Worm (Caenorhabditis elegans) whole organism, L4 larva: Measurements from ENCODE around the gene C02B8.6.

Experiments used
- F10B5.3 ChIP-seq: sonication (generic microtip); optimal IDR thresholded peaks from 2 replicates; lab custom pipeline; 2016; ENCODE audit warnings: mild to moderate bottlenecking, missing genetic modification characterization, missing compliant biosample characterization
- F26F4.8 ChIP-seq: fragments of 200-800 bp; sonication (Bioruptor generic); conservative IDR thresholded peaks from 2 replicates; pipeline ENCODE4 v1.3.6; 2022; ENCODE audit warnings: missing genetic modification characterization, missing compliant biosample characterization
- F44E2.7 ChIP-seq: fragments of 200-800 bp; sonication (Bioruptor generic); IDR thresholded peaks from 2 replicates; pipeline ENCODE4 v2.1.2; 2022; ENCODE audit warnings: missing genetic modification characterization, missing compliant biosample characterization
- R02D3.7 ChIP-seq: fragments of 150-350 bp; sonication (generic microtip); optimal IDR thresholded peaks from 3 replicates; lab custom pipeline; 2014; ENCODE audit warnings: missing biosample characterization, missing genetic modification characterization
- T20F7.1 ChIP-seq: fragments of 200-800 bp; sonication (Bioruptor generic); optimal IDR thresholded peaks from 2 replicates; lab custom pipeline; 2018; ENCODE audit warnings: mild to moderate bottlenecking, missing genetic modification characterization, missing compliant biosample characterization
- Y105C5A.15 ChIP-seq: fragments of 200-800 bp; sonication (Bioruptor generic); IDR thresholded peaks from 2 replicates; pipeline ENCODE4 v1.3.6; 2022; ENCODE audit warnings: missing genetic modification characterization, missing compliant biosample characterization
- ZK546.5 ChIP-seq, 2 experiments: sonication (generic microtip); optimal IDR thresholded peaks; 2 replicates each; lab custom pipeline; 2017; ENCODE audit warnings: missing biosample characterization in 2 of 2, missing genetic modification characterization in 2 of 2
- ama-1 ChIP-seq: fragments of 150-350 bp; optimal IDR thresholded peaks from 2 replicates; lab custom pipeline; 2014; ENCODE audit warnings: inconsistent platforms, mixed read lengths
- arid-1 ChIP-seq: fragments of 200-800 bp; sonication (Bioruptor generic); conservative IDR thresholded peaks from 2 replicates; pipeline ENCODE4 v1.3.6; 2022; ENCODE audit warnings: missing genetic modification reagents, missing genetic modification characterization, missing compliant biosample characterization
- attf-4 ChIP-seq: sonication (generic microtip); optimal IDR thresholded peaks from 3 replicates; lab custom pipeline; 2017; ENCODE audit warnings: missing biosample characterization, missing genetic modification characterization
- ceh-82 ChIP-seq: sonication (generic microtip); optimal IDR thresholded peaks from 2 replicates; lab custom pipeline; 2017; ENCODE audit warnings: missing biosample characterization, missing genetic modification characterization
- ces-1 ChIP-seq: fragments of 150-350 bp; sonication (generic microtip); optimal IDR thresholded peaks from 4 replicates; lab custom pipeline; 2014; ENCODE audit warnings: missing biosample characterization, missing genetic modification reagents, missing genetic modification characterization
- cey-2 ChIP-seq: sonication (generic microtip); optimal IDR thresholded peaks from 3 replicates; lab custom pipeline; 2017; ENCODE audit warnings: missing genetic modification characterization, mild to moderate bottlenecking, missing compliant biosample characterization, antibody characterized with exemption, borderline replicate concordance; ENCODE audit not compliant: insufficient read depth
- daf-12 ChIP-seq: fragments of 150-350 bp; optimal IDR thresholded peaks from 2 replicates; lab custom pipeline; 2014; ENCODE audit warnings: missing biosample characterization, missing genetic modification reagents, missing genetic modification characterization
- daf-8 ChIP-seq: fragments of 200-800 bp; sonication (Bioruptor generic); IDR thresholded peaks from 2 replicates; pipeline ENCODE4 v1.3.6; 2022; ENCODE audit warnings: missing genetic modification characterization, missing compliant biosample characterization
- dmd-9 ChIP-seq: fragments of 200-800 bp; sonication (Bioruptor generic); IDR thresholded peaks from 2 replicates; pipeline ENCODE4 v1.3.6; 2022; ENCODE audit warnings: missing genetic modification reagents, missing genetic modification characterization, missing compliant biosample characterization
- dpl-1 ChIP-seq: fragments of 150-350 bp; optimal IDR thresholded peaks from 2 replicates; lab custom pipeline; 2014; ENCODE audit warnings: missing biosample characterization, missing genetic modification reagents, missing genetic modification characterization
- egl-27 ChIP-seq: sonication (generic microtip); optimal IDR thresholded peaks from 3 replicates; lab custom pipeline; 2017; ENCODE audit warnings: missing biosample characterization, missing genetic modification reagents, missing genetic modification characterization
- egl-43 ChIP-seq: fragments of 200-800 bp; sonication (Bioruptor generic); IDR thresholded peaks from 2 replicates; pipeline ENCODE4 v1.3.6; 2022; ENCODE audit warnings: missing genetic modification reagents, missing genetic modification characterization, missing compliant biosample characterization
- fkh-10 ChIP-seq: fragments of 150-350 bp; optimal IDR thresholded peaks from 2 replicates; lab custom pipeline; 2014; ENCODE audit warnings: missing biosample characterization, missing genetic modification reagents, missing genetic modification characterization
- fos-1 ChIP-seq: fragments of 150-350 bp; optimal IDR thresholded peaks from 2 replicates; lab custom pipeline; 2014; ENCODE audit warnings: missing biosample characterization, missing genetic modification characterization
- hlh-11 ChIP-seq: fragments of 200-800 bp; sonication (Bioruptor generic); optimal IDR thresholded peaks from 2 replicates; lab custom pipeline; 2018; ENCODE audit warnings: mild to moderate bottlenecking, missing genetic modification characterization, missing compliant biosample characterization
- hmg-1.1 ChIP-seq: fragments of 200-800 bp; sonication (Bioruptor generic); IDR thresholded peaks from 2 replicates; pipeline ENCODE4 v1.3.6; 2022; ENCODE audit warnings: missing genetic modification reagents, missing genetic modification characterization, missing compliant biosample characterization
- jun-1 ChIP-seq: fragments of 150-350 bp; optimal IDR thresholded peaks from 2 replicates; lab custom pipeline; 2014; ENCODE audit warnings: missing biosample characterization, missing genetic modification reagents, missing genetic modification characterization
- lin-13 ChIP-seq: fragments of 150-350 bp; optimal IDR thresholded peaks from 2 replicates; lab custom pipeline; 2014; ENCODE audit warnings: missing biosample characterization, missing genetic modification reagents, missing genetic modification characterization
- lin-38 ChIP-seq: fragments of 200-800 bp; sonication (Bioruptor generic); IDR thresholded peaks from 2 replicates; pipeline ENCODE4 v1.3.6; 2022; ENCODE audit warnings: missing genetic modification reagents, missing genetic modification characterization, missing compliant biosample characterization
- lsy-2 ChIP-seq, 2 experiments: fragments of 150-350 bp in 1 of 2; sonication (generic microtip) in 1 of 2; optimal IDR thresholded peaks; 2 replicates each; lab custom pipeline; 2014 to 2017; ENCODE audit warnings: missing biosample characterization in 2 of 2, missing genetic modification characterization in 2 of 2
- madf-5 ChIP-seq, 2 experiments: fragments of 200-800 bp; sonication (Bioruptor generic); IDR thresholded peaks; 2 replicates each; pipeline ENCODE4 v1.3.6; 2022; ENCODE audit warnings: missing compliant biosample characterization in 2 of 2, missing genetic modification characterization in 2 of 2
- mdl-1 ChIP-seq, 2 experiments: fragments of 150-350 bp in 1 of 2; sonication (generic microtip) in 1 of 2; optimal IDR thresholded peaks; 2 replicates each; lab custom pipeline; 2014 to 2017; ENCODE audit warnings: missing biosample characterization in 2 of 2, missing genetic modification characterization in 2 of 2
- mep-1 ChIP-seq: fragments of 150-350 bp; sonication (generic microtip); optimal IDR thresholded peaks from 3 replicates; lab custom pipeline; 2014; ENCODE audit warnings: missing biosample characterization, missing genetic modification characterization
- mxl-2 ChIP-seq: fragments of 200-800 bp; sonication (Bioruptor generic); conservative IDR thresholded peaks from 2 replicates; pipeline ENCODE4 v1.3.6; 2022; ENCODE audit warnings: missing genetic modification reagents, missing genetic modification characterization, missing compliant biosample characterization
- mxl-3 ChIP-seq: fragments of 200-800 bp; sonication (Bioruptor generic); optimal IDR thresholded peaks from 2 replicates; lab custom pipeline; 2018; ENCODE audit warnings: mild to moderate bottlenecking, missing genetic modification characterization, missing compliant biosample characterization
- nhr-102 ChIP-seq: sonication (generic microtip); optimal IDR thresholded peaks from 2 replicates; lab custom pipeline; 2016; ENCODE audit warnings: mild to moderate bottlenecking, missing genetic modification characterization, moderate library complexity, missing compliant biosample characterization
- nhr-11 ChIP-seq: fragments of 150-350 bp; optimal IDR thresholded peaks from 2 replicates; lab custom pipeline; 2014; ENCODE audit warnings: missing biosample characterization, missing genetic modification characterization
- nhr-25 ChIP-seq: sonication (generic microtip); optimal IDR thresholded peaks from 2 replicates; lab custom pipeline; 2017; ENCODE audit warnings: missing genetic modification characterization, mild to moderate bottlenecking, missing compliant biosample characterization, antibody characterized with exemption, moderate library complexity, borderline replicate concordance; ENCODE audit not compliant: insufficient read depth
- nhr-6 ChIP-seq: fragments of 150-350 bp; optimal IDR thresholded peaks from 2 replicates; lab custom pipeline; 2014; ENCODE audit warnings: missing biosample characterization, missing genetic modification characterization
- pha-4 ChIP-seq, 2 experiments: fragments of 150-350 bp in 1 of 2; fragments of 200-800 bp in 1 of 2; sonication (Bioruptor generic) in 1 of 2; IDR thresholded peaks in 1 of 2; optimal IDR thresholded peaks in 1 of 2; 2 replicates each; pipeline versions ENCODE4 v1.3.6 to Lab custom; 2014 to 2022; ENCODE audit warnings: missing genetic modification characterization in 2 of 2, missing genetic modification reagents in 2 of 2, missing biosample characterization in 1 of 2, missing compliant biosample characterization in 1 of 2
- php-3 ChIP-seq: fragments of 200-800 bp; sonication (Bioruptor generic); IDR thresholded peaks from 2 replicates; pipeline ENCODE4 v1.3.6; 2022; ENCODE audit warnings: missing genetic modification reagents, missing genetic modification characterization, missing compliant biosample characterization
- pqm-1 ChIP-seq: sonication (generic microtip); optimal IDR thresholded peaks from 2 replicates; lab custom pipeline; 2017; ENCODE audit warnings: missing biosample characterization, missing genetic modification characterization
- saeg-2 ChIP-seq: fragments of 200-800 bp; sonication (Bioruptor generic); IDR thresholded peaks from 2 replicates; pipeline ENCODE4 v1.3.6; 2022; ENCODE audit warnings: missing genetic modification reagents, missing genetic modification characterization, missing compliant biosample characterization
- sdz-12 ChIP-seq: fragments of 200-800 bp; sonication (Bioruptor generic); optimal IDR thresholded peaks from 2 replicates; lab custom pipeline; 2018; ENCODE audit warnings: mild to moderate bottlenecking, missing genetic modification characterization, missing compliant biosample characterization
- skn-1 ChIP-seq: fragments of 150-350 bp; optimal IDR thresholded peaks from 2 replicates; lab custom pipeline; 2014; ENCODE audit warnings: missing biosample characterization, missing genetic modification characterization
- snpc-4 ChIP-seq: fragments of 150-350 bp; optimal IDR thresholded peaks from 2 replicates; lab custom pipeline; 2014; ENCODE audit warnings: missing biosample characterization, missing genetic modification characterization
- spr-1 ChIP-seq: sonication (generic microtip); optimal IDR thresholded peaks from 2 replicates; lab custom pipeline; 2016; ENCODE audit warnings: mild to moderate bottlenecking, missing genetic modification characterization, missing compliant biosample characterization
- spr-3 ChIP-seq: fragments of 200-800 bp; sonication (Bioruptor generic); optimal IDR thresholded peaks from 2 replicates; lab custom pipeline; 2018; ENCODE audit warnings: mild to moderate bottlenecking, missing genetic modification characterization, missing compliant biosample characterization
- tra-1 ChIP-seq: fragments of 200-800 bp; sonication (Bioruptor generic); IDR thresholded peaks from 2 replicates; pipeline ENCODE4 v1.3.6; 2022; ENCODE audit warnings: missing genetic modification reagents, missing genetic modification characterization, missing compliant biosample characterization
- unc-130 ChIP-seq: sonication (generic microtip); optimal IDR thresholded peaks from 2 replicates; lab custom pipeline; 2016; ENCODE audit warnings: missing genetic modification reagents, missing genetic modification characterization, missing compliant biosample characterization
- unc-62 ChIP-seq, 3 experiments: fragments of 150-350 bp in 1 of 3; sonication (generic microtip); optimal IDR thresholded peaks in 2 of 3; peaks in 1 of 3; 1 replicate in 1 of 3; 2 replicates in 2 of 3; lab custom pipeline; 2014 to 2017; ENCODE audit warnings: missing biosample characterization in 3 of 3, missing genetic modification characterization in 3 of 3, missing genetic modification reagents in 3 of 3, missing genotype in 1 of 3
- zfp-2 ChIP-seq: sonication (generic microtip); optimal IDR thresholded peaks from 2 replicates; lab custom pipeline; 2016; ENCODE audit warnings: mild to moderate bottlenecking, missing genetic modification characterization, missing compliant biosample characterization
- zfp-3 ChIP-seq: fragments of 200-800 bp; sonication (Bioruptor generic); conservative IDR thresholded peaks from 2 replicates; pipeline ENCODE4 v1.3.6; 2022; ENCODE audit warnings: missing genetic modification reagents, missing genetic modification characterization, missing compliant biosample characterization

C02B8.6 gene

ce11 chrX:8155969-8156368, 19.8 kb upstream of the C02B8.6 start (continued):
- TF ChIP-seq T20F7.1 (GFP tag; lab: Kevin White, UChicago) (no peak), unc-130 (no peak), mep-1 (tag; lab: Kevin White, UChicago) (no peak), php-3 (GFP tag; lab: Robert Waterston, UW) (peak; percentile 56), ces-1 (GFP tag; lab: Kevin White, UChicago) (no peak), zfp-3 (GFP tag; lab: Robert Waterston, UW) (0 out of 2 replicates have a peak, but pooled peaks have one; percentile 42), egl-27 (no peak), jun-1 (tag; lab: Kevin White, UChicago) (no peak), F44E2.7 (GFP tag; lab: Robert Waterston, UW) (peak; percentile 63; the same call in 1 of the 2 replicates), mxl-2 (GFP tag; lab: Robert Waterston, UW) (no peak), nhr-25 (tag; lab: Kevin White, UChicago) (no peak), unc-62 (GFP tag; optimal IDR thresholded peaks at IDR 0.05 in 1 of 2; lab: Kevin White, UChicago) (peak in 1 of 2 experiments; percentile 54), unc-62 (tag; optimal IDR thresholded peaks at IDR 0.05; lab: Kevin White, UChicago) (no peak), mxl-3 (GFP tag; lab: Kevin White, UChicago) (no peak), Y105C5A.15 (GFP tag; lab: Robert Waterston, UW) (peak; percentile 81; the same call in 1 of the 2 replicates), nhr-11 (tag; lab: Kevin White, UChicago) (no peak), fkh-10 (GFP tag; lab: Kevin White, UChicago) (no peak), F26F4.8 (peak; percentile 77), lin-13 (no peak), dpl-1 (GFP tag; lab: Kevin White, UChicago) (no peak), ama-1 (lab: Kevin White, UChicago) (no peak), lin-38 (GFP tag; lab: Robert Waterston, UW) (peak; percentile 52), nhr-6 (tag; lab: Kevin White, UChicago) (no peak), attf-4 (tag; lab: Kevin White, UChicago) (no peak), hmg-1.1 (peak; percentile 77), sdz-12 (GFP tag; lab: Kevin White, UChicago) (no peak), arid-1 (peak; percentile 65), ceh-82 (tag; lab: Kevin White, UChicago) (no peak), lsy-2 (tag; optimal IDR thresholded peaks at IDR 0.05; lab: Kevin White, UChicago) (no peak), zfp-2 (tag; lab: Kevin White, UChicago) (no peak), mdl-1 (tag; optimal IDR thresholded peaks at IDR 0.05; lab: Kevin White, UChicago) (no peak), madf-5 (GFP tag; IDR thresholded peaks at IDR 0.05; lab: Robert Waterston, UW) (peak in 1 of 2 experiments; percentile 78; a peak in 3 of 4 replicates), nhr-102 (tag; lab: Kevin White, UChicago) (no peak), dmd-9 (0 out of 2 replicates have a peak, but pooled peaks have one; percentile 37), pqm-1 (no peak), cey-2 (no peak), daf-12 (no peak), fos-1 (tag; lab: Kevin White, UChicago) (no peak), R02D3.7 (tag; lab: Kevin White, UChicago) (no peak), pha-4 (GFP tag; IDR thresholded peaks at IDR 0.05; lab: Robert Waterston, UW) (peak; percentile 73), pha-4 (tag; optimal IDR thresholded peaks at IDR 0.05; lab: Kevin White, UChicago) (no peak), skn-1 (tag; lab: Kevin White, UChicago) (no peak), spr-3 (GFP tag; lab: Kevin White, UChicago) (no peak), spr-1 (tag; lab: Kevin White, UChicago) (no peak), ZK546.5 (tag; optimal IDR thresholded peaks at IDR 0.05; lab: Kevin White, UChicago) (no peak), egl-43 (peak; percentile 88), F10B5.3 (no peak), daf-8 (GFP tag; lab: Robert Waterston, UW) (no peak), saeg-2 (GFP tag; lab: Robert Waterston, UW) (0 out of 2 replicates have a peak, but pooled peaks have one; percentile 26), tra-1 (GFP tag; lab: Robert Waterston, UW) (peak; percentile 50; the same call in 1 of the 2 replicates), snpc-4 (tag; lab: Kevin White, UChicago) (no peak), hlh-11 (tag; lab: Kevin White, UChicago) (no peak)
